Worm (Caenorhabditis elegans): Measurements from ENCODE around the gene R10D12.7.

- TF ChIP-seq unc-39 (tag; optimal IDR thresholded peaks at IDR 0.05) (no peak), nhr-11 (tag; optimal IDR thresholded peaks at IDR 0.05) (no peak)
These were observed 41.5 kb upstream of the R10D12.7 start for ce11 chrV:13908120-13908915.

All from whole organism, L3 larva.